Worm (Caenorhabditis elegans): Measurements from ENCODE around the gene mthf-1.

The mthf-1 gene

DNA sequence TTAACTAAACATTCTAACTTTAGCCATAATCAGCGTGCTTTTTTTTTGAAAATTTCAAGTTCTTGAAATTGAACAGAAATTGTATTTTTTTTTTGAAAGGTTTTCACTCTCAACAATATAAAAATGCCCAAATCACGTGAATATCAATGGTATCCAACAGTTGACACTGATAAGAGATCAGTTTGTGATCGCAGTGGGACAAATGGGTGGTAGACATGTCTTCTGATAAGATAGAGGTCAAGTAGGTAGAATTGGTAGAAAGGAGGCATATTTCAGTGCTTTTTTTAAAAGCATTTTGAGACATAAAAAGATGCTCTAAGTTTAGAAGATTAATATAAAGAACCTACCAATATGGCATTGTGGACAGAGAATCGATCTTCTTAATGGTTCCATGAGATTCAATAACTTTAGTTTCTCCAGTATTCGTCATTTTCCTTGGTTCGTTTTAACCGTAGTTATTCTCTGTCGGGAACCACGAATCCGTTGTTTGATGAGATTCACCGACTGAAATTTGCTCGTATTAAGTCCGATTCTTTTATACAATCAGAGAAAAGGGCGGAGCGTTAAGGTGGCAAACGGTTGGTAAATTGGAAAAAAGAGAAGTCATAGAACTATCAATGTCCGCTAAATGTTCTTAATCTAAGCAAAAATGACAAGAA lies at the start of gene mthf-1:
mthf-1 (minus strand) TSS at position 504 of the 659 bp plus-strand sequence.
- TF ChIP-seq unc-62 (GFP tag; optimal IDR thresholded peaks at IDR 0.05): no peak

DNA sequence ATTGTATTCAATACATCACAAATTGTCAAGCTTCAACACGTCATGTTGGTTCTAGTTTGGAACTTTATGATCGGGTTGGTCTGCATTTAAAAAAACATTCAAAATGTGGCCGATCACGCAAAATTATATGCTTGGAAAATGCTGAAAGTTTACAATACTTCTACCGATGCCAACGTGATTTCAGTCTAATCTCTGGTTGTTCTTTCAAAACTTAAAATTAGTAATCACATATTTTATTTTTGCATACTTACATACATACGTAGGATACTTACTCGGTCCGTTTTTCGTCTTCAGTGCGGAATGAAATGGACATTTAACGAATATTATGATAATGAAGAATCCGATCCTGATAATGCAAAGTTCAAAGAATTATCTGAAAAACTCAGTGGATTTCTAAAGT lies 47.5 kb upstream of the mthf-1 start, which contains the start of gene srw-62:
srw-62 (plus strand) TSS at position 301 of the 400 bp plus-strand sequence.
- no peak for TF ChIP-seq unc-62 (GFP tag; optimal IDR thresholded peaks at IDR 0.05)

DNA sequence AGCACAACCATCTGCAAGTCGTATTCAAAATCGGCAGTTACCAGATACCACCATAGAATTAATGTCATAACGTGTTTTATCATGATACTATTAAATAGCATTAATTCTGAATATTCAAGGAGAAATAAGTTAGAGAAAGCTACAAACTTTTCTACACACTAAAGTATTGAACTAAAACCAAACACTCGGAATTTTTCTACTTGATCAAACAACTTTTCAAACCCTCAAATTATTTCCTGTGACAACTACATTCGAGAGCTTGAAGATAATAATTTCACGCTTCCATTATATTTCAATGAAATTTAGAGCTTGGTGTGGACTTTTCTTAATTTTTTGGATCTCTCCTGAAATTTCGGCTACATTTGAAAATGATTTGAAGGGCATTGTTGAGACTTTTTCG lies 44.8 kb upstream of the mthf-1 start, which contains the start of gene irld-47:
irld-47 (minus strand) TSS at position 101 of the 400 bp plus-strand sequence.
- no peak for TF ChIP-seq unc-62 (GFP tag; optimal IDR thresholded peaks at IDR 0.05)

DNA sequence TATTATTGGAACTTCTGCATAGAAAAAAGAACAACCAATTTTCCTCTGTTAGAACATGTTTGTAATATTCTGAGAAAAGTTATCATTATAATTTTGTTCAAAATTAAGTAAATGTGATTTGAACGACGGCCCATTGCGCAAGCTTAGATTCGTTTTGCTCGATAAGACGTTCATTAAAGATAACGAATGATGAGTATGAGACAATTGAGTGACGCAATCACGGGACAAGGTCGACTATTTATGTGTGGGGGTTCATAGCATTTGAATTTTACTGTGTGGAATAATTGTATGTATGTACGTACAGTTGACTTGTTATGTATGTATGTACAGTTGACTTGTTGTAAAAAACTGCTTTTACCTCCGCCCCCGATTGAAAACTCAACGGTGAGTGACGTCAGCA lies 41.7 kb upstream of the mthf-1 start:
- TF ChIP-seq unc-62 (GFP tag; optimal IDR thresholded peaks at IDR 0.05): no peak

DNA sequence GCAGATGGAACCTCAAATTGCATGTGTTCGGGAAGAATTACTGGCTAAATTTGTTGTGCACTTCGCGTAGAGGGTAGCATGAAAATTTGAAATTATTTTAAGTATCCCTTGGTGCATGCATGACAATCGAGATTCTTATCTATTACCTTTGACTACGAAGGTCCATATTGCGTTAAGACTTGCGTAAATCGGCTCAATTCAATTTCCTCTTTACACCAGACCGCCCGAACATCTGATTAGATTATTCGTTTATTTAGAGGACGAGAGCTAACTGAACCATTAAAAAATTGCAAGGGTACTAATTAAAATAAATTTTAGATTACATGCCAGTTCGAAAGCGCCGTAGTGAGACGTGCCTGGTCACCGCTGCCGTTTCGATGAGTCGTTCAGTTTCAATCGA lies 40.0 kb upstream of the mthf-1 start:
- TF ChIP-seq unc-62 (GFP tag; optimal IDR thresholded peaks at IDR 0.05): no peak

DNA sequence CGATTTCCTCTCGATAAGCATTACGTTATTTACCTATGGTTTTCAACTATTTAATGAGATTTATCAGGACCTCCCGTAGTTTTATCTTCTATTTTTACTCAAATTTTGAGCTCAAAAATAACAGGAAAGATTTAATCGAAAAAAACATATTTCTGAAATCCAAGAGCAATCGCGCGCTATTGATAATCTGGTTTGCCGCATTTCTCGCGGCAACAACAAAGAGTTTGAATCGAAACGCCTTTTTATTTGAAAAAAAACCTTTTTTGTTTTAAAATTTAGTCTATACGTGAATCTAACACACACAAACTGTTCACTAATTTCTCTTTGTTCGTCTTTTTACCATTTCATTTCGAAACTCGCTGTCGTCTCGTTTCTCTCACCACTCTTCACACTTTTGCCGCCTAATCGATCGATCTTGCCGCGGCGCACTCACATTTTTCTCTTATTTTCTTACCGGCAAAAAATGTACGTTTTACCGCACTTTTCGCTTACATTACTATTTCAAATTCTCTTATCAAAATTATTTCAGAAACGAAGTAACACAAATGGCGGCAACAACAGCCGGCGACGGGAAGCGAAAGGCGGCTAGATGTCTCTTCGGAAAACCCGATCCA lies 38.6 kb upstream of the mthf-1 start, which contains the start of gene cki-2:
cki-2 (plus strand) TSS at position 337 of the 614 bp plus-strand sequence.
- TF ChIP-seq unc-62 (GFP tag; optimal IDR thresholded peaks at IDR 0.05): no peak

DNA sequence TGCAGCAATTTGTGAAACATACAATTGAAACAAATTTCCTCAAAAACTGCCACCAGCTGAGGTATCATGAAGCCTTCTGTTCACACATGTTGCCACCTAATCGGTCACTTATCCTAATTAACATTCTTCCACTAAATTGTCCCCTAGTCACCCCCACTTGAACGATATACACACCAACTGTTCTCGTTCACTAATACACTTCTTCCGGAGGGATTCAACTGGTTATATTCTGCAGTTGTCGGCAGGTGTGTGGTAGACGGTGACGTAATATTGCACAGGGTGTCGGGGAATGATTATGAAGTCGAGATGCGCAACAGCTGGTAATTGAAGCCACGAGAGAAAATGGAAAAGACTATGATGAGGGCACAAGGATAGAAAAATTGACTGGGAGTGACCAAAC lies 37.8 kb upstream of the mthf-1 start:
- no peak for TF ChIP-seq unc-62 (GFP tag; optimal IDR thresholded peaks at IDR 0.05)

DNA sequence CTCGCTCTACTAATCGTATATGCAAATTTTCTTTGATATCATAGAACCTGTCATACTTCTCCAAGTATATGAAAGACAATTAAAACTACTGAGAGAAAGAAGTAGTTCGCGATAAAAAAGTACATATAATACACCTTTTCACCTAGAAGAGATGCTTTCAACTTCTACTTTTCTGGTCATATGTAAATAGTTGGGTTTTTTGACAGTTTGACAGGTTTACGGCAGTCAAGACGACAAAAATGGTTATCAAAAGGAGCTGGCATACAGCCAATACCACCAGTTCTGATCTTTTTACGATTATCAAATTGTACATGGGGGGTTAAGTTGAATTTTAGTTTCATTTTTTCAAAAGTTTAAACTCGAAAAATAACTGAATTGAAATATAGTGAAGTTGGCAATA lies 37.3 kb upstream of the mthf-1 start:
- TF ChIP-seq unc-62 (GFP tag; optimal IDR thresholded peaks at IDR 0.05): no peak

DNA sequence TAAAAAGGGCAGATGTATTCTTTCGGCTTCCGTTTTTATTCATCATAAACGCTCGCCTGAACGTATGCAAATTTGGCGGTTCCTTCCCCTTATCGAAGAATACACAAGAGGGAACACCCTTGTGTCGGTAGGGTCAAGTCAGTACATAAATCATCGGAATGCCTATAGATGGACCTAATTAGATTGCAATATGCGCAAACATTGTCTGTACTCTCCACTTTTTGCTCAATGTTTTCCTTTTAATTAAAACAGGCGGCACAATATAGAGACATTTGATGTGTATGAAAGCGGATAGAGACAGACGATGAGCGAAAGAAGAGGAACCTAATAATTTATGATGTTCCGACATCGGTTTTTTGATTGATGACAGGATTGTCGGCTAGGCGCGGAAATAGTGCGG lies 36.6 kb upstream of the mthf-1 start:
- no peak for TF ChIP-seq unc-62 (GFP tag; optimal IDR thresholded peaks at IDR 0.05)

DNA sequence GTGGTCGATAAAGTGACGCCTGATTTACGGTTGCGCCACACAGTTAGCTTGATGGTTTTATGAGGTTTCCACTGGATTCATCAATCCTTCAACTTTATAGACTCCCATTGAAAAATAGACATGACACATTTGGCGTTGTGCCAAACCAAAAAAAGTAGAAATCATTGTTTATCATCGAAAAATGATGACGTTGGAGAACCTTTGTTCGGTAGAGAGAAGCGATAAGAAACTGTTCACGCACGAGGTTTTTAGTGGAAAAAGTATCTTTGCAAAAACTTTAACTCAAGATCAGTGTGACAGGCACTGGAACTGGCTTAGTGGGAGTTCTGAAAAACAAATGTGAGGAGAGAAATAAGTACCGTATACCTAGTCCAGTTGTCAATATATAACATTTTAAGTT lies 36.0 kb upstream of the mthf-1 start:
- no peak for TF ChIP-seq unc-62 (GFP tag; optimal IDR thresholded peaks at IDR 0.05)

DNA sequence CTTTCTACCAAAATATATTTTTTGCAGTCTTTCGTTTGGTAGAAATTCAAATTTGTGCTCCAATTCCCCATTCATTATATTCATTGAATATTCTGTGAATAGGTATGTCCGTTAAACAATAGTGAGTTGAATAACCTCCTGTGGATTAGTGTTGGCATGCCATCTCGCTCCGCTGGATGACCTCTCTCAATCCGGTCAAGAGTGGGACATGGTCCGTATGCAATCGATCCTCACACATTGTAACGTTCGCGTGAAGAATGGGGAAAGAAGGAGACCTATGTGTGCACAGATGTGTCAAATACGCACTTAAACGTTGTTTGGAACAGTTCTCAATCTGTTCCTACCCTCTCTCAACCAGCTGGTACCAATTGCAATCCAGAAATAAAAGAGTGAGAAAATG lies 35.6 kb upstream of the mthf-1 start:
- TF ChIP-seq unc-62 (GFP tag; optimal IDR thresholded peaks at IDR 0.05): no peak

DNA sequence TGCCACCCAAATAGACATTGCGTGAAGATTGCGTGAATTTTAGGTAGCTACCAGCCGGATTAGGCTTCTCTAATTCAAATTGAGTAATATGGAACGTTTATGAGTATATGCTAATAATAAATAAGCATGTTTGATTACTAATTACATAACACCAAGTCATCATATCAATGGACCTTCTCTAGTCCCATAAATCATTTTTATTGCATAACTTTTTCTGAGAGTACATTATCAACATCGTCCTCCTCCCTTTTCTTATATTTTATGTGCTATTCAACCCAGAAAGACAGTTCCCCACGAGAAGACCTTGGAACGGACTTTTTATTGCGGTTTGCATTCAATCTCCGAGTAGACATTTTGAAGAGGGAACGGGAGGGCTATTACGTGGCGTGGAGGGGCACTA lies 34.7 kb upstream of the mthf-1 start:
- TF ChIP-seq unc-62 (GFP tag; optimal IDR thresholded peaks at IDR 0.05): no peak

DNA sequence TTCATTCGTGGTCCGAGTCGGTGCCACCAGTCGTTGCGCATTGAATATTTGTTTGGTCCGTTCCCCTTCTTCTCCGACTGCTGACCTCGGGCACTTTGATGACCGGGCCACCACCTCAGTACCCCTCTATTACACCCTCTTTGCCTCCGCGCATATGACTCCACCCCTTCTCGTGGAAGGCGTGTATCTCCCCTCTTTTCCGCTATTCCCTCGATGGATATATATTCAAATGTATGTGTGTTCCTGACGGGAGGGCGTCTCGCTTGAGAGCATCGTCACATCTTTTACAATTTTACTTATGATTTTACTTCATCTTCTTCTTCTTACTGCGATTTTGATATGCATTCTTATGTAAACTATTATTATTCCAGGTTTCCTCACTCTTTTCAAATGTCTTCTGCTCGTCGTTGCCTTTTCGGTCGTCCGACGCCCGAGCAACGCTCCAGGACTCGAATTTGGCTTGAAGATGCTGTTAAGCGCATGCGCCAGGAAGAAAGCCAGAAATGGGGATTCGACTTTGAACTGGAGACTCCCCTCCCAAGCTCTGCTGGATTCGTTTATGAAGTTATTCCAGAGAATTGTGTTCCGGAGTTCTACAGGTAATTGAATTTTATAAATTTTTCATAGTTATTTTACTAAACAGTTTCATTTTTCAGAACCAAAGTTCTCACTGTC lies 33.4 kb upstream of the mthf-1 start, which contains the start of gene cki-1:
cki-1 (plus strand) TSS at position 372 of the 675 bp plus-strand sequence.
- TF ChIP-seq unc-62 (GFP tag; optimal IDR thresholded peaks at IDR 0.05): no peak

DNA sequence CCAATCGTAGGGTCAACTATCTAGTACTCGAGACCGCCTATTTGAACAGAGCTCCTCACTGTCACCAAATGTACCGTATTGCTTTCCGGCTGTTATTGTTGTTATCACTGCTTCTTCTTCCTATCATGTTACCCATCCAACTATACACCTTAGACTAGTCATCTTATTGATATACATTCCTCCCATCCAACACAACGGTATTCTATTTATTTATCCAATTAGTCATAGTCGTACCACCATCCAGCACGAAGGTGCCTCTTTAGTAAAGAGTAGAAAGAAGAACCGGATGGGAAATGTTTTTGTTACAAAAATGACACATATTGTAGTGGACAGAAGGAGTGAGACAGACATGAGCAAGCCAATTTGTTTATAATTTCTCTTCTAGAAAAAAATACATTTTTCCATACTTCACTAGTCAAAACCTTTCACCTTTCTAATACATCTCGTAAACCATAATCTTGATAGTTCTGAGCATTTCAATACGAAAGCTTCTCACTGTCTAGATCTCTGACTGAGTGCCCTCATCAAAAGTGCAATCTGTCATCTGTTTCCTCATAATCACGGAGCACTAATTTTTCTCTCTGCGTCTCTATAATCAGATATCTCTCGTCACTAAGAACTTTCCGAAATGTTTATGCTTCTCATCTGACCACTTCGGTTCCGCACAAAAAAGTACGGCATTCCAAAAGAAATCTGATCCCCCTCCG lies 32.7 kb upstream of the mthf-1 start:
- TF ChIP-seq unc-62 (GFP tag; optimal IDR thresholded peaks at IDR 0.05): no peak

DNA sequence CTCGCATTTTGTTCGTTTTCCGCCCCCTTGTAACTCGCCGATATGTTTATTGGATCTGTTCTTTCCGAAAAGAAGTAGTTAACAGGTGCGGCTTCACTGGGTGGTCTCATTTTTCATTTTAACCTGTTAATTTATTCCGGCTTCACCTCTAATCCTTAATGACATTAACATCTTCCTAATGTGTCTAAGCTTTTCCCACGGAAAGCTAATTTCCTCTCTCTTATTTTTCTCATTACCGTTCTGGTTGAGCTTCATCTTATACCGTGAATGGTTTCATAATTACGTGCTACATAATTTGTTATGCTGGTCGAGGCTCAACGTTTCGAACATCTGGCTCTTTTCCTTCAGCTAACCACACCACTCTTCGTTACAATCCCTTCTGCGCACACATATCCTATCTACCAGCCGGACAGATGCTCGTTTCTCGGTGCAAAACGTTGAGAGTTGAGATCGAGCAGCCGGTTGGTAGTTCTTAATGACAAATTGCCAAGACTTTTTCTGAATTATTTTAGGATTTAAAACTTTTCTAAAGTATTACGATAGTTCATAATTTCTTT lies 31.8 kb upstream of the mthf-1 start:
- no peak for TF ChIP-seq unc-62 (GFP tag; optimal IDR thresholded peaks at IDR 0.05)

DNA sequence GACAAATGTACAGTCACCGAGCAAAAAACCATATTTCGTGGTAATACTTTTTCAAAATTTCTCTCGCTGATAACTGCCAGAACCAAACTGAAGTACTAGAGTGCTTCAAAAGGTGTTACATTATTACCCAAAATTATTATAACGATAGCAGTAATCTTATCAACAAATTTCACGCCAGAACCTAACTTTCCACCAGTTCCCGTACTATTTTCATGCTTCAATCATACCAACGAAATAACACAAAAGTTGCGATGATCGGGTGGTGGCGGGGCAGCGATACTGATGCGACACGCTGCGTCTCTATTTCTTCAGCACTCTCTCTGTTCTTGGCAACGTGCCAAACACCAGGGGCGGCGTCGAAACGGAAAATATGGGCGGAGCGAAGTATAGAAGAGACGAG lies 31.3 kb upstream of the mthf-1 start:
- TF ChIP-seq unc-62 (GFP tag; optimal IDR thresholded peaks at IDR 0.05): no peak

Data from whole organism, dauer.